Worm (Caenorhabditis elegans) whole organism, mixed stage, embryonic: ENCODE data around the gene srd-29.

Experiments
- M03D4.4 ChIP-seq: sonication (generic microtip); optimal IDR thresholded peaks from 2 replicates; lab custom pipeline; 2017; ENCODE audit warnings: mild to moderate bottlenecking, missing genetic modification characterization, missing compliant biosample characterization
- bed-3 ChIP-seq: fragments of 200-800 bp; sonication (Bioruptor generic); optimal IDR thresholded peaks from 3 replicates; lab custom pipeline; 2018; ENCODE audit warnings: mild to moderate bottlenecking, missing genetic modification characterization, moderate library complexity, missing compliant biosample characterization
- blmp-1 ChIP-seq: fragments of 150-350 bp; optimal IDR thresholded peaks from 2 replicates; lab custom pipeline; 2014; ENCODE audit warnings: missing biosample characterization, missing genetic modification characterization
- ceh-39 ChIP-seq: fragments of 150-350 bp; optimal IDR thresholded peaks from 2 replicates; lab custom pipeline; 2014; ENCODE audit warnings: missing biosample characterization, missing genetic modification characterization
- ceh-43 ChIP-seq: fragments of 200-800 bp; sonication (Bioruptor generic); optimal IDR thresholded peaks from 2 replicates; lab custom pipeline; 2018; ENCODE audit warnings: mild to moderate bottlenecking, missing genetic modification characterization, moderate library complexity, missing compliant biosample characterization
- ceh-83 ChIP-seq: fragments of 200-800 bp; sonication (Bioruptor generic); optimal IDR thresholded peaks from 2 replicates; lab custom pipeline; 2018; ENCODE audit warnings: mild to moderate bottlenecking, missing genetic modification characterization, missing compliant biosample characterization
- cnd-1 ChIP-seq: fragments of 200-800 bp; sonication (Bioruptor generic); optimal IDR thresholded peaks from 2 replicates; lab custom pipeline; 2018; ENCODE audit warnings: mild to moderate bottlenecking, missing genetic modification characterization, missing compliant biosample characterization
- drap-1 ChIP-seq: fragments of 200-800 bp; sonication (Bioruptor generic); optimal IDR thresholded peaks from 3 replicates; lab custom pipeline; 2018; ENCODE audit warnings: mild to moderate bottlenecking, missing genetic modification characterization, missing compliant biosample characterization
- elt-1 ChIP-seq: sonication (generic microtip); optimal IDR thresholded peaks from 2 replicates; lab custom pipeline; 2017; ENCODE audit warnings: missing genetic modification characterization, mild to moderate bottlenecking, missing compliant biosample characterization, antibody characterized with exemption, moderate library complexity, borderline replicate concordance; ENCODE audit not compliant: insufficient read depth
- elt-3 ChIP-seq: fragments of 150-350 bp; optimal IDR thresholded peaks from 2 replicates; lab custom pipeline; 2014; ENCODE audit warnings: missing biosample characterization, missing genetic modification characterization
- flh-1 ChIP-seq: fragments of 200-800 bp; sonication (Bioruptor generic); optimal IDR thresholded peaks from 2 replicates; lab custom pipeline; 2018; ENCODE audit warnings: mild to moderate bottlenecking, missing genetic modification characterization, moderate library complexity, missing compliant biosample characterization
- ham-2 ChIP-seq: fragments of 200-800 bp; sonication (Bioruptor generic); optimal IDR thresholded peaks from 2 replicates; lab custom pipeline; 2018; ENCODE audit warnings: mild to moderate bottlenecking, missing genetic modification characterization, missing compliant biosample characterization
- hlh-1 ChIP-seq: fragments of 150-350 bp; optimal IDR thresholded peaks from 2 replicates; lab custom pipeline; 2014; ENCODE audit warnings: missing biosample characterization, missing genetic modification reagents, missing genetic modification characterization
- lin-13 ChIP-seq: fragments of 150-350 bp; optimal IDR thresholded peaks from 2 replicates; lab custom pipeline; 2014; ENCODE audit warnings: missing biosample characterization, missing genetic modification characterization
- lin-32 ChIP-seq: fragments of 200-800 bp; sonication (Bioruptor generic); optimal IDR thresholded peaks from 2 replicates; lab custom pipeline; 2018; ENCODE audit warnings: mild to moderate bottlenecking, missing genetic modification characterization, missing compliant biosample characterization
- mab-5 ChIP-seq: fragments of 150-350 bp; optimal IDR thresholded peaks from 2 replicates; lab custom pipeline; 2014; ENCODE audit warnings: missing biosample characterization, missing genetic modification characterization
- mep-1 ChIP-seq: fragments of 150-350 bp; optimal IDR thresholded peaks from 2 replicates; lab custom pipeline; 2017; ENCODE audit warnings: missing biosample characterization, missing genetic modification reagents, missing genetic modification characterization, inconsistent platforms
- mls-2 ChIP-seq: sonication (generic microtip); optimal IDR thresholded peaks from 2 replicates; lab custom pipeline; 2016; ENCODE audit warnings: mild to moderate bottlenecking, missing genetic modification characterization, moderate library complexity, missing compliant biosample characterization
- nhr-12 ChIP-seq: fragments of 150-350 bp; optimal IDR thresholded peaks from 2 replicates; lab custom pipeline; 2014; ENCODE audit warnings: missing biosample characterization, missing genetic modification characterization
- nhr-2 ChIP-seq: fragments of 150-350 bp; optimal IDR thresholded peaks from 2 replicates; lab custom pipeline; 2014; ENCODE audit warnings: missing biosample characterization, missing genetic modification characterization
- nhr-237 ChIP-seq: fragments of 150-350 bp; optimal IDR thresholded peaks from 2 replicates; lab custom pipeline; 2014; ENCODE audit warnings: missing biosample characterization, missing genetic modification characterization
- nhr-28 ChIP-seq: fragments of 150-350 bp; optimal IDR thresholded peaks from 2 replicates; lab custom pipeline; 2014; ENCODE audit warnings: missing biosample characterization, missing genetic modification characterization
- nhr-76 ChIP-seq: sonication (generic microtip); optimal IDR thresholded peaks from 2 replicates; lab custom pipeline; 2017; ENCODE audit warnings: missing biosample characterization, missing genetic modification characterization
- pha-4 ChIP-seq: fragments of 150-350 bp; optimal IDR thresholded peaks from 2 replicates; lab custom pipeline; 2018; ENCODE audit warnings: missing biosample characterization, missing genetic modification reagents, missing genetic modification characterization
- sem-2 ChIP-seq: fragments of 200-800 bp; sonication (Bioruptor generic); optimal IDR thresholded peaks from 2 replicates; lab custom pipeline; 2018; ENCODE audit warnings: mild to moderate bottlenecking, missing genetic modification characterization, missing compliant biosample characterization
- snpc-4 ChIP-seq: fragments of 150-350 bp; optimal IDR thresholded peaks from 2 replicates; lab custom pipeline; 2014; ENCODE audit warnings: missing biosample characterization, missing genetic modification characterization
- sptf-1 ChIP-seq: sonication (generic microtip); optimal IDR thresholded peaks from 2 replicates; lab custom pipeline; 2017; ENCODE audit warnings: mild to moderate bottlenecking, missing genetic modification characterization, moderate library complexity, missing compliant biosample characterization
- tbx-8 ChIP-seq: fragments of 200-800 bp; sonication (Bioruptor generic); optimal IDR thresholded peaks from 2 replicates; lab custom pipeline; 2018; ENCODE audit warnings: mild to moderate bottlenecking, missing genetic modification characterization, moderate library complexity, missing compliant biosample characterization
- unc-120 ChIP-seq: sonication (generic microtip); optimal IDR thresholded peaks from 2 replicates; lab custom pipeline; 2017; ENCODE audit warnings: missing genetic modification characterization, missing compliant biosample characterization; ENCODE audit not compliant: poor library complexity, severe bottlenecking
- unc-39 ChIP-seq: fragments of 150-350 bp; optimal IDR thresholded peaks from 2 replicates; lab custom pipeline; 2014; ENCODE audit warnings: missing biosample characterization, missing genetic modification characterization
- unc-62 ChIP-seq: fragments of 150-350 bp; optimal IDR thresholded peaks from 2 replicates; lab custom pipeline; 2014; ENCODE audit warnings: missing biosample characterization, missing genetic modification reagents, missing genetic modification characterization
- zip-8 ChIP-seq: fragments of 150-350 bp; optimal IDR thresholded peaks from 2 replicates; lab custom pipeline; 2014; ENCODE audit warnings: missing biosample characterization, missing genetic modification characterization
- ztf-11 ChIP-seq: fragments of 150-350 bp; optimal IDR thresholded peaks from 2 replicates; lab custom pipeline; 2014; ENCODE audit warnings: missing biosample characterization, missing genetic modification characterization

Gene srd-29

DNA sequence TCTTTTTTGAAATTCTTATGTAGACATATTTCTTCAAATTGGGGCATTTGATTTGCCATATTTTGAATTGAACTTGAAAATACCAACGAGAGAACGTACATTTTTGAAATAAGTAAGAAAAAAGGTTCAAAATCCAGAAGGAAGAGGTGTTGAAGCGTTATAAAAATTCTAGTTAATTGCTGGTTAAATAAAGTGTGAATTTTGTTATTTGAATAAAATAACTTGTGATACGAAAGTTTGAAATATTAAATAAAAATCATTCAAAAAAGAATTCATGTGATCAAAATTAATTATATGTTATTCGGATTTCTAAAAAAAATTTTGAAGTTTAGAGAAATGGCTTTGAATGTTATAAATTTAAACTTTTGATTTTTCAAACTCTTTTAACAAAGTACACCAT lies 35.4 kb upstream of the srd-29 start, which contains the start of gene C50E3.9:
C50E3.9 (minus strand) TSS at position 101 of the 400 bp plus-strand sequence.
- TF ChIP-seq drap-1 = no peak
- TF ChIP-seq cnd-1 (tag; lab: Kevin White, UChicago) = no peak
- TF ChIP-seq nhr-12 (tag; lab: Kevin White, UChicago) = no peak
- TF ChIP-seq ceh-83 (GFP tag; lab: Kevin White, UChicago) = no peak
- TF ChIP-seq pha-4 (tag; lab: Kevin White, UChicago) = no peak
- TF ChIP-seq ham-2 (GFP tag; lab: Kevin White, UChicago) = no peak
- TF ChIP-seq nhr-28 (tag; lab: Kevin White, UChicago) = no peak
- TF ChIP-seq unc-62 (GFP tag; lab: Kevin White, UChicago) = no peak
- no peak for TF ChIP-seq ceh-43 (GFP tag; lab: Kevin White, UChicago)

DNA sequence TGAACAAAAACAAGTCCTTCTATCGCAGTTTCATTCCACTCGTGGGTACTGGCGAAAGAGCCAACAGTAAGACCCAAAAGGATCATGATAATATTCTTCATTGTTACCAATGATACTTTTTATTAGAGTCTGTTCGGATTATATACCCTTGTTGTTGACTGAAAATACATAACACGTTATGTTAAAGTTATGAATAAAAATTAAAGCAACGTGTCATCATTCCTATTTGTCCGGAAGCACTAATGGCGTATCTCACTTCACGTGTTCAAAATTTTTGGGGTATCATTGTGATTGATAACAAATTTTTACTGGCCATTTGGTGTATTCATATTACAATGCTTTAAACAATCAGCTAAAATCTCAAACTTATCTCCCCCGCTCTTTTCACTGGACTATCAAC lies 34.1 kb upstream of the srd-29 start, which contains the start of gene scl-26:
scl-26 (minus strand) TSS at position 101 of the 400 bp plus-strand sequence.
- TF ChIP-seq sptf-1 (tag; lab: Kevin White, UChicago) (no peak), nhr-2 (tag; lab: Kevin White, UChicago) (no peak), nhr-76 (tag; lab: Kevin White, UChicago) (no peak), nhr-12 (tag; lab: Kevin White, UChicago) (no peak), drap-1 (no peak), M03D4.4 (tag; lab: Kevin White, UChicago) (no peak), lin-32 (no peak), pha-4 (tag; lab: Kevin White, UChicago) (no peak), ceh-39 (tag; lab: Kevin White, UChicago) (no peak), ztf-11 (tag; lab: Kevin White, UChicago) (no peak), flh-1 (GFP tag; lab: Kevin White, UChicago) (no peak), ham-2 (GFP tag; lab: Kevin White, UChicago) (no peak), tbx-8 (no peak), lin-13 (tag; lab: Kevin White, UChicago) (no peak), unc-39 (tag; lab: Kevin White, UChicago) (no peak), elt-1 (tag; lab: Kevin White, UChicago) (no peak), mab-5 (tag; lab: Kevin White, UChicago) (no peak), mls-2 (tag; lab: Kevin White, UChicago) (no peak)

DNA sequence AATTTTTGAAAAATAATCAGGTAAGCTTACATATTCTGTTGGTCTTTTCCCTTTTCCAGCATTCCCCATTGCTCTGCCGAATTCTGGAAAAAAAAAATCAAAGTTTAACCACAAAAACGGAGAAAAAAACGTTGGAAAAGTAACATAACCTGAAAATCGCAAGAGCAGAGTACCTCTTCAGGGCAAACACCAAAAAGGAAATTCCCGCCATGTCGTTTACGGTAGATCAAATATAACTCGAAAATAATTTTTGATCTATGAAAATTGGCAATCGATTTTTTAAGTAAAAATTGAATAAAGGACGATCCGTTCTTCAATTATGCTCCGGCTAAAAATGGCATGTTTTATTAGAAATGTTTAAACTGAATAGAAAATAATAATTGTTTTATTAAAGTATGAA lies 32.2 kb upstream of the srd-29 start, which contains the start of gene C50E3.11:
C50E3.11 (minus strand) TSS at position 83 of the 400 bp plus-strand sequence.
- TF ChIP-seq bed-3 (GFP tag; lab: Kevin White, UChicago) (no peak), hlh-1 (tag; lab: Kevin White, UChicago) (no peak), ham-2 (GFP tag; lab: Kevin White, UChicago) (no peak), M03D4.4 (tag; lab: Kevin White, UChicago) (no peak), mep-1 (no peak), unc-62 (GFP tag; lab: Kevin White, UChicago) (no peak), lin-13 (tag; lab: Kevin White, UChicago) (no peak), ceh-43 (GFP tag; lab: Kevin White, UChicago) (no peak), nhr-28 (tag; lab: Kevin White, UChicago) (no peak), unc-120 (tag; lab: Kevin White, UChicago) (no peak), zip-8 (tag; lab: Kevin White, UChicago) (no peak), snpc-4 (no peak), ztf-11 (tag; lab: Kevin White, UChicago) (no peak), nhr-12 (tag; lab: Kevin White, UChicago) (no peak), nhr-2 (tag; lab: Kevin White, UChicago) (no peak), nhr-76 (tag; lab: Kevin White, UChicago) (no peak), sem-2 (GFP tag; lab: Kevin White, UChicago) (no peak), nhr-237 (tag; lab: Kevin White, UChicago) (no peak), elt-3 (tag; lab: Kevin White, UChicago) (no peak)

DNA sequence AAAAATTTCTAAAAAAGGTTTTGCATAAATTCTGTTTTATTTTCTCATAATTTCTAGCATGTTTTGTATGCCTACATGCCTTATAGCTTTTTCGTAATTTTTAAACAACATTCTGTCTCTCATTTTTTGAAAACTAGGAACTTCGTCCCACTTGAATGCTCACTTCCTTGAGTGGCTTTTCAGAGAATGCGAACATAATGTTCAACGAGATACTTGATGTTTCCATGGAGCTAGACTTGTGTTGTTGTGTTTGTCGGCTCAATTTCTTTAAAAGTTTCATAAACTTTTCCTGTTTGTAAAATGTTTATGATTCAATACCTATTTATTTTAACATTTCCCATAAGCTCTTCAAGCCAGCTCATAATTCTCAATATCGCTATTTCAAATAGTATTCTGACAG lies 30.7 kb upstream of the srd-29 start, which contains the start of gene clec-213:
clec-213 (plus strand) TSS at position 301 of the 400 bp plus-strand sequence.
- TF ChIP-seq nhr-237 (tag; lab: Kevin White, UChicago) = no peak
- no peak for TF ChIP-seq blmp-1 (tag; lab: Kevin White, UChicago)
- TF ChIP-seq lin-32 = no peak
